Worm (Caenorhabditis elegans): ENCODE measurements around the gene F25E5.2.

DNA sequence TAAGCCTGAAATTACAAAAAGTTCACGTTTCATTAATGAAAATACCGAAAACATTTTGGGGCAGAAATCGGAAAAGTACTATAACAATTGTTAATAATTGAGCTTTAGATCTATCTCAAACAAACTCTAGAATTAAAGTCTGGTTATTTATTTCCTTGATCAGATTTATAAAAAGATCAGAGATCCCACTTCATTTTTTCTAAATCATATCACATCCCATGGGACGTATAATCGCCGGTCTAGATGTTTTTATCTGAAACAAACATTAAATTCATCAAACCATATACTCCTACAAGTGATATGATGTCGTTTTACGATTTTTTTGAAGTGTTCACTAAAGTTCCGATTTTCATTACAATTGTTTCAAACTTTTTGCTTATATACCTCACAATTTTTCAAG lies 43.4 kb upstream of the F25E5.2 start, which contains the start of gene str-41:
- TF ChIP-seq T22C8.4 (GFP tag; IDR thresholded peaks at IDR 0.05): no peak
- no peak for TF ChIP-seq tab-1 (GFP tag; IDR thresholded peaks at IDR 0.05)
- TF ChIP-seq ztf-29 (GFP tag; IDR thresholded peaks at IDR 0.05): no peak
- TF ChIP-seq med-1 (GFP tag; optimal IDR thresholded peaks at IDR 0.05; ENCODE audit: insufficient read depth): no peak
- no peak for TF ChIP-seq flt-1 (GFP tag; IDR thresholded peaks at IDR 0.05)
- no peak for TF ChIP-seq ref-1 (GFP tag; conservative IDR thresholded peaks at IDR 0.05)
- no peak for TF ChIP-seq cog-1 (tag; optimal IDR thresholded peaks at IDR 0.05)

Measured in whole organism, midembryonic.